Worm (Caenorhabditis elegans) whole organism, late embryonic: ENCODE results near the gene twk-42.

ENCODE experiments used
- C38D4.7 ChIP-seq: fragments of 200-800 bp; sonication (Bioruptor generic); optimal IDR thresholded peaks from 2 replicates; lab custom pipeline; 2018; ENCODE audit warnings: mild to moderate bottlenecking, missing genetic modification characterization, moderate library complexity, missing compliant biosample characterization
- ceh-14 ChIP-seq: sonication (generic microtip); optimal IDR thresholded peaks from 2 replicates; lab custom pipeline; 2016; ENCODE audit warnings: missing genotype, missing genetic modification characterization, missing compliant biosample characterization
- ceh-30 ChIP-seq: fragments of 150-350 bp; optimal IDR thresholded peaks from 2 replicates; lab custom pipeline; 2014; ENCODE audit warnings: missing biosample characterization, missing genetic modification characterization
- ceh-31 ChIP-seq: sonication (generic microtip); optimal IDR thresholded peaks from 2 replicates; lab custom pipeline; 2016; ENCODE audit warnings: missing genetic modification characterization, missing compliant biosample characterization
- ceh-9 ChIP-seq: sonication (generic microtip); optimal IDR thresholded peaks from 2 replicates; lab custom pipeline; 2016; ENCODE audit warnings: mild to moderate bottlenecking, missing genetic modification characterization, inconsistent platforms, missing compliant biosample characterization
- gmeb-2 ChIP-seq: sonication (generic microtip); optimal IDR thresholded peaks from 2 replicates; lab custom pipeline; 2016; ENCODE audit warnings: missing genetic modification characterization, inconsistent platforms, missing compliant biosample characterization
- hlh-13 ChIP-seq: fragments of 200-800 bp; sonication (Bioruptor generic); optimal IDR thresholded peaks from 2 replicates; lab custom pipeline; 2018; ENCODE audit warnings: mild to moderate bottlenecking, missing genetic modification characterization, missing compliant biosample characterization
- hlh-15 ChIP-seq: sonication (generic microtip); optimal IDR thresholded peaks from 2 replicates; lab custom pipeline; 2016; ENCODE audit warnings: missing genetic modification characterization, missing compliant biosample characterization
- pha-2 ChIP-seq: sonication (generic microtip); optimal IDR thresholded peaks from 2 replicates; lab custom pipeline; 2017; ENCODE audit warnings: mild to moderate bottlenecking, missing genetic modification characterization, missing compliant biosample characterization
- pha-4 ChIP-seq: fragments of 150-350 bp; optimal IDR thresholded peaks from 2 replicates; lab custom pipeline; 2018; ENCODE audit warnings: missing biosample characterization, missing genetic modification reagents, missing genetic modification characterization
- pqm-1 ChIP-seq: sonication (generic microtip); optimal IDR thresholded peaks from 2 replicates; lab custom pipeline; 2016; ENCODE audit warnings: missing genetic modification characterization, missing compliant biosample characterization
- rnt-1 ChIP-seq: sonication (generic microtip); optimal IDR thresholded peaks from 2 replicates; lab custom pipeline; 2016; ENCODE audit warnings: missing genetic modification characterization, missing compliant biosample characterization
- ttx-3 ChIP-seq: sonication (generic microtip); optimal IDR thresholded peaks from 2 replicates; lab custom pipeline; 2016; ENCODE audit warnings: missing genetic modification reagents, missing genetic modification characterization, missing compliant biosample characterization
- unc-55 ChIP-seq: sonication (generic microtip); optimal IDR thresholded peaks from 2 replicates; lab custom pipeline; 2017; ENCODE audit warnings: missing biosample characterization, missing genetic modification reagents, missing genetic modification characterization

DNA sequence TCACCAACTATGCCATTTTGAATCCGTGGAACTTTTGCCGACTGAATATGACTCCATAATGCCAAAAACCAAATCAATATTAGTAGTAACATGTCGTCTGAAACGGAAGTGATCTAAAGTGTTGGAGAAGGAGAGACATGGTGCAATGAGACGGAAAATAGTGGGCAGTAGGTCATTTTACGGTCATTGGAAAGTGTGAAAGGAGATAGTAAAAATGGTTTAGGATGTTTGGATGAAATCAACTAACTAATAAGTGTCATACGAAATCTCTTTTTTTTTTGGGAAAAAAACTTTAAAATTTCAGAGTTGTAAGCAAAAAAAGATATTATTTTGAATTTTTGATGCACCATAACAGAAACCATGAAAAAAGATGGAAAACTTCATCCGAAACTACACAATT, 7.4 kb upstream of the twk-42 start, which contains the start of gene cutl-4:
- TF ChIP-seq ceh-14 (tag; lab: Kevin White, UChicago) (no peak), unc-55 (GFP tag; lab: Kevin White, UChicago) (no peak), rnt-1 (no peak), hlh-13 (GFP tag; lab: Kevin White, UChicago) (no peak), C38D4.7 (GFP tag; lab: Kevin White, UChicago) (no peak), ceh-31 (tag; lab: Kevin White, UChicago) (no peak), ceh-9 (tag; lab: Kevin White, UChicago) (no peak), pha-4 (tag; lab: Kevin White, UChicago) (no peak), ttx-3 (tag; lab: Kevin White, UChicago) (no peak), hlh-15 (tag; lab: Kevin White, UChicago) (no peak), pha-2 (tag; lab: Kevin White, UChicago) (no peak), pqm-1 (tag; lab: Kevin White, UChicago) (no peak), ceh-30 (tag; lab: Kevin White, UChicago) (no peak), gmeb-2 (tag; lab: Kevin White, UChicago) (no peak)
